Worm (Caenorhabditis elegans): ENCODE data around the gene melo-1.
"Not testable (repeated sequence)": the region's sequence is repeated elsewhere in the genome, so short reads cannot be mapped to it uniquely, and the experiment has no call there.

The melo-1 gene

ce11 chrIV:14774454-14774853, 12.4 kb upstream of the melo-1 start, which contains the start of gene Y57G11C.51:
Gene Y57G11C.51 (minus strand): TSS chrIV:14774554.
- not testable (repeated sequence) for TF ChIP-seq snpc-4 (GFP tag; optimal IDR thresholded peaks at IDR 0.05)
- TF ChIP-seq snpc-4 (tag; optimal IDR thresholded peaks at IDR 0.05) = peak in 1 of 4 experiments; percentile 40

- TF ChIP-seq snpc-3.4 (tag; optimal IDR thresholded peaks at IDR 0.05) (peak; percentile 80), lsl-1 (GFP tag; optimal IDR thresholded peaks at IDR 0.05) (peak; percentile 51), tbp1 (GFP tag; optimal IDR thresholded peaks at IDR 0.05) (peak; percentile 70), F49E8.2 (tag; optimal IDR thresholded peaks at IDR 0.05; ENCODE audit: insufficient read depth) (peak; percentile 55), efl-1 (GFP tag; optimal IDR thresholded peaks at IDR 0.05) (peak; percentile 17), snpc-4 (GFP tag; optimal IDR thresholded peaks at IDR 0.05) (peak; percentile 93), snpc-4 (tag; optimal IDR thresholded peaks at IDR 0.05) (peak; percentile 84 to 97 (median 93)), snpc-1.3 (tag; optimal IDR thresholded peaks at IDR 0.05; ENCODE audit: insufficient read depth) (peak; percentile 57), snpc-1.1 (tag; optimal IDR thresholded peaks at IDR 0.05; ENCODE audit: insufficient read depth) (peak; percentile 90), lin-54 (GFP tag; optimal IDR thresholded peaks at IDR 0.05) (peak; percentile 76)
Observed at ce11 chrIV:14780566-14780965, 6.3 kb upstream of the melo-1 start.

DNA sequence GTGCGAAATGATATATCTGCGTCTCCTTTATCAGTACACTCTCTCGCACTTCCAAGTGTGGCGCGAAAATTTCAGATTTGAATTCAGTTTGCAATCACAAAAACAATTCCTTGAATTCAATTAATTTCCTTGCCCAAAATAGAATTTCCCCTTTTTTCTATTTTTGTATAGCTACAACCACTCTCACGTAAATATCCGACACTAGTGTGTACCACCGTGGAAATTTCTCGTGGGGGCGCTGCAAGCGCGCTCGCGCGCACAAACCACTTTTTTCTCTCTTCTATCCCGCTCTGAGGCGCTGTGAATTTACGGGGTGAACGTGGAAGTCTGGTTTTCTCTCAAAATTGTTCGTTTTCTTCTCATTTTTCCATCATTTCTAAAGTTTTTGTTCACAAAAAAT, 5.3 kb upstream of the melo-1 start, which contains the start of gene Y57G11C.8:
Gene Y57G11C.8 (plus strand): TSS at position 301 of the 400 bp plus-strand sequence.
- TF ChIP-seq K11D2.4 (GFP tag; IDR thresholded peaks at IDR 0.05) = no peak
- peak; percentile 43 for TF ChIP-seq snpc-4 (GFP tag; optimal IDR thresholded peaks at IDR 0.05)
- TF ChIP-seq snpc-4 (tag; optimal IDR thresholded peaks at IDR 0.05) = peak in 2 of 4 experiments; percentile 19 to 65
- TF ChIP-seq ceh-91 (GFP tag; IDR thresholded peaks at IDR 0.05) = no peak
- peak; percentile 67 for TF ChIP-seq efl-1 (GFP tag; optimal IDR thresholded peaks at IDR 0.05)
- TF ChIP-seq F33H1.4 (GFP tag; IDR thresholded peaks at IDR 0.05) = no peak
- no peak for TF ChIP-seq T07F8.4 (tag; optimal IDR thresholded peaks at IDR 0.05)

DNA sequence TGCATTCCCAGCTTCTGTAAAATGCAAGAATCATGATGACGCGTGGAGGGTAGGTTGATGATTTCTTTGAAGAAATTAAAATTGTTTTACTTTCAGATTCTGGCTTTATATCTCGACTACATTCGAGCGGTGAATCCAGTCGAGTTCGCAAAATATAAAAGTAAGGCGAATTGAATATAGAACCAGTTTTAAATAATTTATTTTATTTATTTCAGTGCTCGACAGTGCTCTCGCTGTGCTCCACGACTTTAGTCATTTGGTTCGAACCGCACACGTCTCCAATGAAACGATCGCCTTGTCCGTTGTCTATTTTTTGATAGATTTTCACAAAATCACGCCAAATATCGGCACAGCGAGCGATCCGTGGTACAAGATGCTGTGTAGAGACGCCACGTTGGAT, 4.6 kb upstream of the melo-1 start, which contains the start of gene Y57G11C.1130:
Gene Y57G11C.1130 (plus strand): TSS at position 301 of the 400 bp plus-strand sequence.
- TF ChIP-seq Y79H2A.3 (GFP tag; conservative IDR thresholded peaks at IDR 0.05) (no peak), efl-1 (GFP tag; optimal IDR thresholded peaks at IDR 0.05) (no peak), aptf-2 (GFP tag; conservative IDR thresholded peaks at IDR 0.05) (no peak), lag-1 (GFP tag; IDR thresholded peaks at IDR 0.05) (no peak), madf-8 (GFP tag; conservative IDR thresholded peaks at IDR 0.05) (no peak), Y67H2A.10 (GFP tag; conservative IDR thresholded peaks at IDR 0.05) (no peak)

ce11 chrIV:14784481-14784880, 2.4 kb upstream of the melo-1 start, which contains the start of gene nlp-56:
Gene nlp-56 (minus strand): TSS chrIV:14784737.
- TF ChIP-seq tlf-1 (GFP tag; optimal IDR thresholded peaks at IDR 0.05) = no peak
- TF ChIP-seq ztf-25 (GFP tag; IDR thresholded peaks at IDR 0.05) = no peak
- no peak for TF ChIP-seq hrde-1 (tag; optimal IDR thresholded peaks at IDR 0.05; ENCODE audit: borderline replicate concordance)
- no peak for TF ChIP-seq egl-18 (GFP tag; IDR thresholded peaks at IDR 0.05)
- TF ChIP-seq ceh-58 (GFP tag; IDR thresholded peaks at IDR 0.05) = no peak
- no peak for TF ChIP-seq ekl-4 (GFP tag; IDR thresholded peaks at IDR 0.05)
- TF ChIP-seq Y53F4B.3 (GFP tag; IDR thresholded peaks at IDR 0.05) = no peak
- no peak for TF ChIP-seq snpc-1.1 (tag; optimal IDR thresholded peaks at IDR 0.05; ENCODE audit: insufficient read depth)
- TF ChIP-seq attf-5 (GFP tag; optimal IDR thresholded peaks at IDR 0.05) = no peak
- no peak for TF ChIP-seq Y95B8A.8 (GFP tag; IDR thresholded peaks at IDR 0.05)
- TF ChIP-seq die-1 (tag; optimal IDR thresholded peaks at IDR 0.05) = no peak
- TF ChIP-seq gei-17 (GFP tag; optimal IDR thresholded peaks at IDR 0.05) = no peak
- TF ChIP-seq F55B11.4 (tag; optimal IDR thresholded peaks at IDR 0.05; ENCODE audit: borderline replicate concordance, insufficient read depth) = no peak
